Worm (Caenorhabditis elegans) whole organism, young adult: ENCODE measurements around the gene F54C9.3.

Experiments
- B0035.1 ChIP-seq: sonication (generic microtip); optimal IDR thresholded peaks from 2 replicates; lab custom pipeline; 2016; ENCODE audit warnings: missing genetic modification characterization, mild to moderate bottlenecking, missing compliant biosample characterization, missing genotype, missing genetic modification reagents
- F23B12.7 ChIP-seq: sonication (generic microtip); optimal IDR thresholded peaks from 2 replicates; lab custom pipeline; 2017; ENCODE audit warnings: missing genetic modification characterization, mild to moderate bottlenecking, missing compliant biosample characterization, antibody characterized with exemption, moderate library complexity; ENCODE audit not compliant: insufficient read depth
- F37B4.10 ChIP-seq: fragments of 200-800 bp; sonication (Bioruptor generic); IDR thresholded peaks from 2 replicates; pipeline ENCODE4 v1.3.6; 2022; ENCODE audit warnings: missing genetic modification characterization, missing compliant biosample characterization
- F55B11.4 ChIP-seq: sonication (generic microtip); optimal IDR thresholded peaks from 2 replicates; lab custom pipeline; 2016; ENCODE audit warnings: missing compliant biosample characterization, missing genetic modification characterization, borderline replicate concordance; ENCODE audit not compliant: insufficient read depth
- K11D2.4 ChIP-seq: fragments of 200-800 bp; sonication (Bioruptor generic); IDR thresholded peaks from 2 replicates; pipeline ENCODE4 v1.3.6; 2022; ENCODE audit warnings: missing genetic modification reagents, missing genetic modification characterization, missing compliant biosample characterization
- K12H6.12 ChIP-seq: fragments of 200-800 bp; sonication (Bioruptor generic); optimal IDR thresholded peaks from 2 replicates; lab custom pipeline; 2018; ENCODE audit warnings: mild to moderate bottlenecking, missing genetic modification characterization, missing compliant biosample characterization
- Y56A3A.18 ChIP-seq: fragments of 200-800 bp; sonication (Bioruptor generic); IDR thresholded peaks from 2 replicates; pipeline ENCODE4 v1.3.6; 2022; ENCODE audit warnings: missing genetic modification reagents, missing genetic modification characterization, missing compliant biosample characterization
- atf-7 ChIP-seq: sonication (generic microtip); optimal IDR thresholded peaks from 2 replicates; lab custom pipeline; 2017; ENCODE audit warnings: mild to moderate bottlenecking, missing genetic modification characterization, missing compliant biosample characterization
- athp-1 ChIP-seq: sonication (generic microtip); optimal IDR thresholded peaks from 2 replicates; lab custom pipeline; 2017; ENCODE audit warnings: mild to moderate bottlenecking, missing genetic modification characterization, missing compliant biosample characterization
- cebp-1 ChIP-seq, 2 experiments: fragments of 200-800 bp in 1 of 2; sonication (Bioruptor generic) in 1 of 2; sonication (generic microtip) in 1 of 2; IDR thresholded peaks in 1 of 2; optimal IDR thresholded peaks in 1 of 2; 2 replicates each; pipeline versions ENCODE4 v1.3.6 to Lab custom; 2017 to 2022; ENCODE audit warnings: missing compliant biosample characterization in 2 of 2, missing genetic modification characterization in 2 of 2, mild to moderate bottlenecking in 1 of 2, missing genetic modification reagents in 1 of 2, moderate library complexity in 1 of 2
- ceh-79 ChIP-seq: sonication (generic microtip); optimal IDR thresholded peaks from 2 replicates; lab custom pipeline; 2017; ENCODE audit warnings: mild to moderate bottlenecking, missing genetic modification characterization, missing compliant biosample characterization
- dpff-1 ChIP-seq: sonication (generic microtip); optimal IDR thresholded peaks from 2 replicates; lab custom pipeline; 2017; ENCODE audit warnings: mild to moderate bottlenecking, missing genetic modification characterization, missing compliant biosample characterization
- egl-44 ChIP-seq: fragments of 200-800 bp; sonication (Bioruptor generic); IDR thresholded peaks from 2 replicates; pipeline ENCODE4 v1.3.6; 2022; ENCODE audit warnings: missing genetic modification reagents, missing genetic modification characterization, missing compliant biosample characterization
- ets-4 ChIP-seq: fragments of 200-800 bp; sonication (Bioruptor generic); optimal IDR thresholded peaks from 2 replicates; lab custom pipeline; 2018; ENCODE audit warnings: mild to moderate bottlenecking, missing genetic modification characterization, missing compliant biosample characterization
- fkh-3 ChIP-seq: sonication (generic microtip); optimal IDR thresholded peaks from 2 replicates; lab custom pipeline; 2016; ENCODE audit warnings: mild to moderate bottlenecking, missing genetic modification characterization, missing compliant biosample characterization
- hrde-1 ChIP-seq: sonication (generic microtip); optimal IDR thresholded peaks from 2 replicates; lab custom pipeline; 2016; ENCODE audit warnings: missing genetic modification characterization, mild to moderate bottlenecking, missing compliant biosample characterization, moderate library complexity, missing genotype, missing genetic modification reagents, borderline replicate concordance
- lin-54 ChIP-seq: fragments of 200-800 bp; sonication (Bioruptor generic); optimal IDR thresholded peaks from 2 replicates; lab custom pipeline; 2018; ENCODE audit warnings: mild to moderate bottlenecking, missing genetic modification characterization, missing compliant biosample characterization
- lir-1 ChIP-seq: fragments of 200-800 bp; sonication (Bioruptor generic); conservative IDR thresholded peaks from 2 replicates; pipeline ENCODE4 v1.3.6; 2022; ENCODE audit warnings: missing genetic modification reagents, missing genetic modification characterization, missing compliant biosample characterization
- lsl-1 ChIP-seq: fragments of 200-800 bp; sonication (Bioruptor generic); optimal IDR thresholded peaks from 2 replicates; lab custom pipeline; 2018; ENCODE audit warnings: mild to moderate bottlenecking, missing genetic modification characterization, moderate library complexity, missing compliant biosample characterization
- lsy-27 ChIP-seq: sonication (generic microtip); optimal IDR thresholded peaks from 2 replicates; lab custom pipeline; 2017; ENCODE audit warnings: missing genetic modification characterization, mild to moderate bottlenecking, missing compliant biosample characterization, antibody characterized with exemption, missing genotype, borderline replicate concordance; ENCODE audit not compliant: insufficient read depth
- madf-6 ChIP-seq: fragments of 200-800 bp; sonication (Bioruptor generic); IDR thresholded peaks from 2 replicates; pipeline ENCODE4 v1.3.6; 2022; ENCODE audit warnings: missing genetic modification reagents, missing genetic modification characterization, missing compliant biosample characterization
- madf-8 ChIP-seq: fragments of 200-800 bp; sonication (Bioruptor generic); conservative IDR thresholded peaks from 2 replicates; pipeline ENCODE4 v1.3.6; 2022; ENCODE audit warnings: missing genetic modification reagents, missing genetic modification characterization, missing compliant biosample characterization
- nfya-1 ChIP-seq: sonication (generic microtip); optimal IDR thresholded peaks from 2 replicates; lab custom pipeline; 2017; ENCODE audit warnings: antibody characterized with exemption, missing compliant biosample characterization, missing genetic modification characterization, borderline replicate concordance; ENCODE audit not compliant: insufficient read depth
- nfya-2 ChIP-seq: fragments of 200-800 bp; sonication (Bioruptor generic); IDR thresholded peaks from 2 replicates; pipeline ENCODE4 v1.3.6; 2022; ENCODE audit warnings: missing genetic modification reagents, missing genetic modification characterization, missing compliant biosample characterization
- nhr-120 ChIP-seq: fragments of 200-800 bp; sonication (Bioruptor generic); IDR thresholded peaks from 2 replicates; pipeline ENCODE4 v1.3.6; 2022; ENCODE audit warnings: missing genetic modification characterization, missing compliant biosample characterization
- nhr-27 ChIP-seq: fragments of 200-800 bp; sonication (Bioruptor generic); optimal IDR thresholded peaks from 2 replicates; lab custom pipeline; 2018; ENCODE audit warnings: mild to moderate bottlenecking, missing genetic modification characterization, moderate library complexity, missing compliant biosample characterization
- nhr-80 ChIP-seq: sonication (generic microtip); optimal IDR thresholded peaks from 2 replicates; lab custom pipeline; 2016; ENCODE audit warnings: missing genetic modification characterization, missing compliant biosample characterization
- nhr-90 ChIP-seq: sonication (generic microtip); optimal IDR thresholded peaks from 2 replicates; lab custom pipeline; 2016; ENCODE audit warnings: missing genotype, mild to moderate bottlenecking, missing genetic modification characterization, missing compliant biosample characterization
- sdz-38 ChIP-seq: sonication (generic microtip); optimal IDR thresholded peaks from 2 replicates; lab custom pipeline; 2016; ENCODE audit warnings: missing genotype, missing genetic modification characterization, missing compliant biosample characterization
- snpc-1.1 ChIP-seq: sonication (generic microtip); optimal IDR thresholded peaks from 2 replicates; lab custom pipeline; 2017; ENCODE audit warnings: missing genetic modification characterization, mild to moderate bottlenecking, missing compliant biosample characterization, antibody characterized with exemption, moderate library complexity, missing genotype, missing genetic modification reagents; ENCODE audit not compliant: insufficient read depth
- sptf-2 ChIP-seq: fragments of 200-800 bp; sonication (Bioruptor generic); optimal IDR thresholded peaks from 2 replicates; lab custom pipeline; 2018; ENCODE audit warnings: mild to moderate bottlenecking, missing genetic modification characterization, missing compliant biosample characterization
- tlf-1 ChIP-seq: fragments of 200-800 bp; sonication (Bioruptor generic); optimal IDR thresholded peaks from 2 replicates; lab custom pipeline; 2018; ENCODE audit warnings: mild to moderate bottlenecking, missing genetic modification characterization, missing compliant biosample characterization
- unc-130 ChIP-seq: sonication (generic microtip); optimal IDR thresholded peaks from 2 replicates; lab custom pipeline; 2016; ENCODE audit warnings: missing genetic modification reagents, missing genetic modification characterization, missing compliant biosample characterization
- ztf-22 ChIP-seq: fragments of 200-800 bp; sonication (Bioruptor generic); optimal IDR thresholded peaks from 2 replicates; lab custom pipeline; 2018; ENCODE audit warnings: mild to moderate bottlenecking, missing genetic modification characterization, moderate library complexity, missing compliant biosample characterization
- ztf-6 ChIP-seq: fragments of 200-800 bp; sonication (Bioruptor generic); IDR thresholded peaks from 2 replicates; pipeline ENCODE4 v1.3.6; 2022; ENCODE audit warnings: missing genetic modification reagents, missing genetic modification characterization, missing compliant biosample characterization

F54C9.3 gene

DNA sequence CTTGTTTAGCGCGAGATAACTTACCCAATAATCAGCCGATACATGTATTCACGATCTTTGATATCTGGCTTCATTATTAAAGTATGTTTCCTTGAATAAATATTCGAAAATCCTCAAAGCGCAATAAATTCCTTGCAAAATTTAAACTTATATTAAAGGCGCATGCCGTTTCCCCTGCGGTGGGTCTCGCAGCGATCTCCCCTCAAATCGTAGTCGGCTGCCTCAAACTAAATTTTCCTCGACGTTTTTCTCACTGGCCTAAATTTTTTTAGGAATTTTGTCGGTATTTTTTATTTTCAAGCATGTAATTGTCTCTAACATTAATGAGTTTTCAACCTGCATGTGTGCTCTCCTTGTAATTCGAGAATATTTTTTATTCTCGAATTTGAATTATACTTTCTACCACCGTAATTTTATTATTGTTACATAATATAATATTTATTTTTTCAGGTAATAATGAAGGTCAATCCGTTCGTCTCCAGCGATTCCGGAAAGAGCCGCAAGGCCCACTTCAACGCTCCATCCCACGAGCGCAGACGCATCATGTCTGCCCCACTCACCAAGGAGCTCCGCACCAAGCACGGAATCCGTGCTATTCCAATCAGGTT is 35.8 kb upstream of the F54C9.3 start, which contains the start of the genes cpf-1 and rpl-26 (continued):
- TF ChIP-seq madf-6 (GFP tag; lab: Robert Waterston, UW): peak; percentile 38; the same call in 1 of the 2 replicates
- TF ChIP-seq K12H6.12 (tag; lab: Kevin White, UChicago): no peak
- TF ChIP-seq ztf-22: no peak
- no peak for TF ChIP-seq nhr-80
- no peak for TF ChIP-seq fkh-3
- no peak for TF ChIP-seq hrde-1 (tag; lab: Kevin White, UChicago)
- TF ChIP-seq egl-44 (GFP tag; lab: Robert Waterston, UW): no peak
- TF ChIP-seq nhr-90 (tag; lab: Kevin White, UChicago): no peak
- no peak for TF ChIP-seq athp-1
- peak; percentile 30 for TF ChIP-seq F23B12.7 (tag; lab: Kevin White, UChicago)
- no peak for TF ChIP-seq dpff-1 (tag; lab: Kevin White, UChicago)
- TF ChIP-seq snpc-1.1 (tag; lab: Kevin White, UChicago): peak; percentile 54
- TF ChIP-seq madf-8: no peak
- TF ChIP-seq F37B4.10 (GFP tag; lab: Robert Waterston, UW): no peak
- no peak for TF ChIP-seq ets-4 (GFP tag; lab: Kevin White, UChicago)
- TF ChIP-seq sdz-38 (tag; lab: Kevin White, UChicago): no peak
- TF ChIP-seq lsy-27 (tag; lab: Kevin White, UChicago): no peak
- TF ChIP-seq nfya-2 (GFP tag; lab: Robert Waterston, UW): no peak
- peak; percentile 60 for TF ChIP-seq lin-54 (GFP tag; lab: Kevin White, UChicago)
- no peak for TF ChIP-seq atf-7 (tag; lab: Kevin White, UChicago)
- no peak for TF ChIP-seq nhr-120 (GFP tag; lab: Robert Waterston, UW)
- no peak for TF ChIP-seq K11D2.4 (GFP tag; lab: Robert Waterston, UW)
- peak; percentile 92 for TF ChIP-seq sptf-2 (GFP tag; lab: Kevin White, UChicago)

DNA sequence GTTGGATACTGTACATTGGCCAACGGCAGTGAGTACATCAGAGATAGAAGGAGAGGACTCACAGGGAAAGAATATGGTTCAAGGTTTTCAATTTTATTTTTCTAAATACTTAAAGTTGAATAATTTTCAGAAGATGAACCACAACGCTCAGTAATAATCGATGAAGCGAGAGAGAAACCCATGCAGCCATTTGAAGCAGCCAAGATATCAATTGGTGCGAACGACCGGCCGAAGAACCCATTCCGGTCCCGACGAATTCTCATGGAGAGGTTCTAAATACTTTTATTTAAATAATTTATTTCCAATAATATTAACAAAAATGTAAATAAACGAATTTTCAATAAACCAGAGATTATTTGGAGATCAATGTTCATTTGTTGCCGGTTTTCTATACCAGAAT is 33.5 kb upstream of the F54C9.3 start, which contains the start of gene pigg-1:
Gene pigg-1, minus strand, starts transcription at position 101 of the 400 bp plus-strand sequence.
- TF ChIP-seq tlf-1 (GFP tag; lab: Kevin White, UChicago): no peak
- no peak for TF ChIP-seq madf-8
- TF ChIP-seq ceh-79: no peak
- TF ChIP-seq B0035.1: no peak
- TF ChIP-seq ztf-22: no peak
- no peak for TF ChIP-seq cebp-1 (GFP tag; IDR thresholded peaks at IDR 0.05; lab: Robert Waterston, UW)
- TF ChIP-seq cebp-1 (tag; optimal IDR thresholded peaks at IDR 0.05; lab: Kevin White, UChicago): no peak
- no peak for TF ChIP-seq nfya-1 (tag; lab: Kevin White, UChicago)
- TF ChIP-seq ztf-6 (GFP tag; lab: Robert Waterston, UW): no peak
- TF ChIP-seq lir-1 (GFP tag; lab: Robert Waterston, UW): no peak
- no peak for TF ChIP-seq nhr-27 (tag; lab: Kevin White, UChicago)
- no peak for TF ChIP-seq F55B11.4 (tag; lab: Kevin White, UChicago)
- no peak for TF ChIP-seq lsl-1 (GFP tag; lab: Kevin White, UChicago)
- no peak for TF ChIP-seq unc-130
- TF ChIP-seq Y56A3A.18 (GFP tag; lab: Robert Waterston, UW): no peak
